Worm (Caenorhabditis elegans) whole organism, L3 larva: ENCODE results near the gene T23B12.6.

Source experiments
- ZK546.5 ChIP-seq: sonication (generic microtip); optimal IDR thresholded peaks from 2 replicates; lab custom pipeline; 2017; ENCODE audit warnings: missing biosample characterization, missing genetic modification characterization
- ceh-9 ChIP-seq: sonication (generic microtip); optimal IDR thresholded peaks from 2 replicates; lab custom pipeline; 2018; ENCODE audit warnings: missing biosample characterization, missing genetic modification characterization
- elt-2 ChIP-seq: sonication (generic microtip); optimal IDR thresholded peaks from 2 replicates; lab custom pipeline; 2016; ENCODE audit warnings: missing genetic modification reagents, mild to moderate bottlenecking, missing genetic modification characterization, missing compliant biosample characterization
- nhr-76 ChIP-seq: fragments of 150-350 bp; sonication (generic microtip); optimal IDR thresholded peaks from 5 replicates; lab custom pipeline; 2014; ENCODE audit warnings: missing biosample characterization, missing genetic modification characterization
- pha-4 ChIP-seq: fragments of 150-350 bp; optimal IDR thresholded peaks from 2 replicates; lab custom pipeline; 2014; ENCODE audit warnings: missing biosample characterization, missing genetic modification reagents, missing genetic modification characterization
- unc-39 ChIP-seq: sonication (generic microtip); optimal IDR thresholded peaks from 4 replicates; lab custom pipeline; 2017; ENCODE audit warnings: missing biosample characterization, missing genetic modification characterization
- unc-62 ChIP-seq: fragments of 150-350 bp; sonication (generic microtip); optimal IDR thresholded peaks from 4 replicates; lab custom pipeline; 2014; ENCODE audit warnings: missing biosample characterization, missing genetic modification reagents, missing genetic modification characterization

- no peak for TF ChIP-seq unc-39 (tag; lab: Kevin White, UChicago)
- TF ChIP-seq pha-4 (tag; lab: Kevin White, UChicago) = no peak
- no peak for TF ChIP-seq unc-62 (GFP tag; lab: Kevin White, UChicago)
- no peak for TF ChIP-seq nhr-76 (tag; lab: Kevin White, UChicago)
- TF ChIP-seq ZK546.5 (tag; lab: Kevin White, UChicago) = no peak
- no peak for TF ChIP-seq elt-2 (tag; lab: Kevin White, UChicago)
- TF ChIP-seq ceh-9 = no peak
Measured at ce11 chrV:8449241-8449640, 11.0 kb downstream of the T23B12.6 start.
